Worm (Caenorhabditis elegans) whole organism, L4/young adult: ENCODE data around the gene T08G5.3.

ENCODE experiments used
- W03F9.2 ChIP-seq: fragments of 150-350 bp; optimal IDR thresholded peaks from 2 replicates; lab custom pipeline; 2014; ENCODE audit warnings: missing biosample characterization, missing genetic modification characterization
- dao-5 ChIP-seq: sonication (generic microtip); optimal IDR thresholded peaks from 2 replicates; lab custom pipeline; 2016; ENCODE audit warnings: missing genotype, missing genetic modification characterization, moderate library complexity, missing compliant biosample characterization
- him-1 ChIP-seq: sonication (generic microtip); optimal IDR thresholded peaks from 2 replicates; lab custom pipeline; 2016; ENCODE audit warnings: missing genotype, missing genetic modification reagents, missing genetic modification characterization, missing compliant biosample characterization

Gene T08G5.3

DNA sequence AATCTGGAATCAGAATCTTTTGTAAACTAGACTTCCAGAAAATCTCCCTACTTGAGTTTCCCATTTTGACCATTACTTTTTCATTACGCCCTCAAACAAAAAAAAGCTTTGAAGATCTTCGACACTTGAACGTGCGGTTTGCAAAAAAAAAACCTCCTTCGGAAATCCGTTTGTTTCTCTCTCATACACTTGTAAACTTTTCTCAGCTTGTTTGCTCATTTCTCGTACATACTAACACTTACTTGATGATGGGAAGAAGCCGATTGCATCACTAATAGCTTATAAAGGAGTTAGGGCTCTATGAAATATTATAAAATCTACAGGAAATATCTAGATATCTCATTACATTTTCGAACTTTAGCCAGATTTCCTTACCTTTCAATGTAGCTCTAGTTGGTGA lies 25.4 kb downstream of the T08G5.3 start:
- TF ChIP-seq him-1 (tag; lab: Kevin White, UChicago) (no peak), dao-5 (tag; lab: Kevin White, UChicago) (no peak), W03F9.2 (tag; lab: Kevin White, UChicago) (no peak)

DNA sequence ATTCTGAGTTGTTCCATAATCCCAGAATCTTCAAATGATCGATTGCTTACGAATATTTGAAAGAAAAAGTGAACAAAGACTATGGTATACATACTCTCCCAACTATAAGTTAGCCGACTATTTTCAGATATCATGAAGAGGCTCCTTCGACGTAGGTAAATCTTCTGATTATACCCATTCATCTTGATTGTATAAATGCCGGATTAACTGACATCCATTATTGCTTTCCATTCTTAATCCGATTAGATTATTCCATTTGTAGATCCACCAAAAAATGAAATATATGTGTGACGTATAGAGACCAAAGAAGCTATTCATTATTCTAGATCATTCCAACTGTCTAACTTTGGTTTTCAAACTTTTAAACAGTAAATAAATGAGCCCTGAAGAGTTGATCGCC lies 33.8 kb downstream of the T08G5.3 start:
- no peak for TF ChIP-seq him-1 (tag; lab: Kevin White, UChicago)
- no peak for TF ChIP-seq dao-5 (tag; lab: Kevin White, UChicago)
- TF ChIP-seq W03F9.2 (tag; lab: Kevin White, UChicago): no peak

DNA sequence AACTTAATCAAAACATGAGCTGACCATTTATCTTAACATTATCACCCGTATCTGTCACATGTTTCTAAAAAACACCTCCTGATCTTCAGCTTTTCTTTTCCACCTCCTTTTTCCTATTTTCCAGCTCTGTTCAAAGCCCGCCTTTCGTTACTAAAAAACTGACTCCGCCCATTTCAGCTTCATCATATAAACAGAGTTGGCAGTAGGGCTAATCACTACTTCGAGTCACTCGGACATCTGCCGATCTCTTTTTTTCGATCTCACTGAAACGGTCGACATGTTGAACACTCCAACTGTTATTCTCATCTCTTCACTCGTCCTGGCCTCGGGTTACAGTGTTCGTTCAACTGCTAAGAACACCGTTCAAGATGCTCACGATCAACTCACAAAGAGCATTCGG lies 34.8 kb downstream of the T08G5.3 start, which contains the start of gene droe-4:
droe-4 (plus strand) TSS at position 172 of the 400 bp plus-strand sequence.
- TF ChIP-seq dao-5 (tag; lab: Kevin White, UChicago): no peak

DNA sequence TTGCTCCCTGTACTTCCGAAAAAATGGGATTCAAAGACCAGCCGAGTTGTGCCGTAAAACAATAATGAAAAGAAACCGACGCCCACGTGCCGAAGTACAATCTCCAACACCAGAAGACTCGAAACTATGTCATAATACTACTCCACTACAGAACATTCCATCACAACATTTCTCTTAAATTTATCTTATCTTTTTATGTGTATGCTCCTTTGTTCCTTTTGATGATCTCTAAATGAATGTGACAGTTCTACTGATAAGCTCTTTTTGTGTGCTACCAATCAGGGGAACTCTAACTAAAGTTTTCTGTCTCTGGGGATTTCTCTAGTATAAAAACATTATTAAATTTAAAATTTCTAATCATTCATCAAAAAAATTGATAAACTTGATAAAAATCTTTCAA lies 40.5 kb downstream of the T08G5.3 start:
- TF ChIP-seq dao-5 (tag; lab: Kevin White, UChicago) (no peak), W03F9.2 (tag; lab: Kevin White, UChicago) (no peak), him-1 (tag; lab: Kevin White, UChicago) (no peak)

DNA sequence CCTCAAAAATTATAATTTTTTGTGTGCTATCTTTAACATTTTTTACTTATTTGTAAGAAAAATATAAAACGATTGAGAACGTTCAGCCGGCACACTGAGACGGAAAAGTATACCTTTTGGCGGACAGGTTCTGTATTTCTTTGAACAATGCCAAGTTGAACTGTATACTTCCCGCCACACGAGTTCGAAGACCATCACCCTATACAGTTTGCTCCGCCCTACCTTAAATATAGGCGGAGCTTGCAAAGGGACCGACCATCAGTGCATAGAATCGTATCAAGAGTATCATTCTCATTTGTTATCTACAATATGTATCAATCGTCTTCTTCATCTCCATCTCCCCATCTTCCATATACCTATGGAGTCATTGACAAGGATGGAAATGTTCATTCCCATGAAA lies 42.5 kb downstream of the T08G5.3 start, which contains the start of gene end-1:
end-1 (plus strand) TSS at position 301 of the 400 bp plus-strand sequence.
- TF ChIP-seq dao-5 (tag; lab: Kevin White, UChicago) (no peak), him-1 (tag; lab: Kevin White, UChicago) (no peak), W03F9.2 (tag; lab: Kevin White, UChicago) (no peak)

DNA sequence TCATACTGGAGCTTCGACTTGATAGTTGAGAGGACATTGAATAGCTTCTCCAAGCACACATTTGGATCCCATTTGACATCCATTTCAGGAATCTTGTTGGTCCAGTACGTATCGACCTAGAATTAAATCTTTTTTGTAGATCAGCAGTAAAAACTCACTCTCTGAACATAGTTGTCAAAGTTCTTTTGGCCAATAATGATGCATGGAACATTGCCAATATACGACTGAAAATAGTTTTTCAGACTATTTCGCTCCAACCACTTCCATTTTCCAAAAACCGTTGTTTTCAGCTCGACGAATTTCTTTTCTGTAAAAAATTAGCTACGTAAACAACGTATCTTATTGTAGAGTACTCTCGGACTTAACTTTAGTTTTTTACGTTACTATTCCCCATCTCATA lies 45.6 kb downstream of the T08G5.3 start:
- no peak for TF ChIP-seq W03F9.2 (tag; lab: Kevin White, UChicago)
- TF ChIP-seq him-1 (tag; lab: Kevin White, UChicago): no peak
- no peak for TF ChIP-seq dao-5 (tag; lab: Kevin White, UChicago)

DNA sequence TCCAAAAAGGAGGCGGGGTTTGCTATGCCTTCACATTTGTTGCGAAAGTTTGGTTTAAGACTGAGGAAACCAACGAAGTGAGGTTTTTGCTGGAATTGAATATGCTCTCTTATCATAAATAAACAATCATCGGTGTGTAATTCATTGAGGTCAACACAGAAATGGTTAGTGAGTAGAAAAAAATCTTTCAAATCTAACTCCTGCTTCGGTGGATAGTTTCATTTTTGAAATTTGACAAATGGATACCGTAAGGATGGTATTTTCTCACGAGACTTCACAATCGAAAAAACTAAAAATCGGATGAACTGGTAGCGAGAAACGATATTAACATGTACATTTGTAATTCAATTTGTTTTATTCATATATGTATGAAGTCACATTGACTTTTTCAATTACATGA lies 46.5 kb downstream of the T08G5.3 start, which contains the start of gene eol-1:
eol-1 (minus strand) TSS at position 101 of the 400 bp plus-strand sequence.
- no peak for TF ChIP-seq W03F9.2 (tag; lab: Kevin White, UChicago)
- TF ChIP-seq him-1 (tag; lab: Kevin White, UChicago): no peak
- TF ChIP-seq dao-5 (tag; lab: Kevin White, UChicago): no peak
